Worm (Caenorhabditis elegans): ENCODE data around the gene C03C10.2.

DNA sequence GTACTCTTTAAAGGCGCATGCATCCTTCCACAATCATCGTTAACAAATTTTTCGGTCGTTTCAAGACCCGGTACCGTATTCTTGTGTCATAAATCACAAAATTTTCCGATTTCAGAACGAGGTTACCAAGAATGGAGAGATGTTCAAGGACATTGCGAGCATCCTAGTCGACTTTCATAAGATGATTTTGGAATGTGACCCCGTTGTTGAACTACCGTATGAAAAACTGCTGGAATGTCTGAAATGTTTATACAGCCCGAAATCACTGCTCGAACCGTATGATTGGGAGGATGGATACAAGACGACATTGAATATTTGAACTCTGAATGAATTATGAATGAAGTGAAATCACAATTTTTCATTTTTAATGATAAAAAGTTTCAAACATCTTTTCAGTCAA lies 2.1 kb downstream of the C03C10.2 start:
- TF ChIP-seq hlh-6 (tag; optimal IDR thresholded peaks at IDR 0.05) (no peak), pax-1 (tag; optimal IDR thresholded peaks at IDR 0.05) (no peak), ttx-3 (tag; optimal IDR thresholded peaks at IDR 0.05) (no peak), elt-4 (tag; optimal IDR thresholded peaks at IDR 0.05) (no peak), K02D7.2 (tag; optimal IDR thresholded peaks at IDR 0.05) (no peak), lim-6 (tag; optimal IDR thresholded peaks at IDR 0.05) (no peak)

Data from whole organism, late embryonic.